Worm (Caenorhabditis elegans) whole organism, L4 larva: ENCODE results near the gene nhr-226.

Source experiments
- F26F4.8 ChIP-seq: fragments of 200-800 bp; sonication (Bioruptor generic); conservative IDR thresholded peaks from 2 replicates; pipeline ENCODE4 v1.3.6; 2022; ENCODE audit warnings: missing genetic modification characterization, missing compliant biosample characterization
- F44E2.7 ChIP-seq: fragments of 200-800 bp; sonication (Bioruptor generic); IDR thresholded peaks from 2 replicates; pipeline ENCODE4 v2.1.2; 2022; ENCODE audit warnings: missing genetic modification characterization, missing compliant biosample characterization
- F49E8.2 ChIP-seq: sonication (generic microtip); optimal IDR thresholded peaks from 2 replicates; lab custom pipeline; 2016; ENCODE audit warnings: missing compliant biosample characterization, mild to moderate bottlenecking, missing genetic modification characterization, borderline replicate concordance
- R02D3.7 ChIP-seq: fragments of 150-350 bp; sonication (generic microtip); optimal IDR thresholded peaks from 3 replicates; lab custom pipeline; 2014; ENCODE audit warnings: missing biosample characterization, missing genetic modification characterization
- ZK546.5 ChIP-seq, 2 experiments: sonication (generic microtip); optimal IDR thresholded peaks; 2 replicates each; lab custom pipeline; 2017; ENCODE audit warnings: missing biosample characterization in 2 of 2, missing genetic modification characterization in 2 of 2
- aly-2 ChIP-seq: sonication (generic microtip); optimal IDR thresholded peaks from 2 replicates; lab custom pipeline; 2018; ENCODE audit warnings: missing biosample characterization, missing genetic modification characterization
- attf-4 ChIP-seq: sonication (generic microtip); optimal IDR thresholded peaks from 3 replicates; lab custom pipeline; 2017; ENCODE audit warnings: missing biosample characterization, missing genetic modification characterization
- ceh-20 ChIP-seq: fragments of 200-800 bp; sonication (Bioruptor generic); IDR thresholded peaks from 2 replicates; pipeline ENCODE4 v1.3.6; 2022; ENCODE audit warnings: missing genetic modification reagents, missing genetic modification characterization, missing compliant biosample characterization
- ceh-44 ChIP-seq: fragments of 200-800 bp; sonication (Bioruptor generic); IDR thresholded peaks from 2 replicates; pipeline ENCODE4 v1.3.6; 2022; ENCODE audit warnings: missing genetic modification reagents, missing genetic modification characterization, missing compliant biosample characterization
- ces-1 ChIP-seq: fragments of 150-350 bp; sonication (generic microtip); optimal IDR thresholded peaks from 4 replicates; lab custom pipeline; 2014; ENCODE audit warnings: missing biosample characterization, missing genetic modification reagents, missing genetic modification characterization
- daf-12 ChIP-seq: fragments of 150-350 bp; optimal IDR thresholded peaks from 2 replicates; lab custom pipeline; 2014; ENCODE audit warnings: missing biosample characterization, missing genetic modification reagents, missing genetic modification characterization
- daf-16 ChIP-seq, 3 experiments: sonication (generic microtip); optimal IDR thresholded peaks; 2 replicates each; lab custom pipeline; 2016 to 2017; ENCODE audit warnings: missing genetic modification characterization in 3 of 3, missing genetic modification reagents in 3 of 3, mild to moderate bottlenecking in 2 of 3, missing compliant biosample characterization in 2 of 3, missing biosample characterization in 1 of 3, moderate library complexity in 1 of 3
- daf-19 ChIP-seq: fragments of 200-800 bp; sonication (Bioruptor generic); conservative IDR thresholded peaks from 2 replicates; pipeline ENCODE4 v1.3.6; 2022; ENCODE audit warnings: missing genetic modification characterization, missing compliant biosample characterization
- daf-8 ChIP-seq: fragments of 200-800 bp; sonication (Bioruptor generic); IDR thresholded peaks from 2 replicates; pipeline ENCODE4 v1.3.6; 2022; ENCODE audit warnings: missing genetic modification characterization, missing compliant biosample characterization
- dmd-6 ChIP-seq: fragments of 200-800 bp; sonication (Bioruptor generic); IDR thresholded peaks from 2 replicates; pipeline ENCODE4 v1.3.6; 2022; ENCODE audit warnings: missing genetic modification reagents, missing genetic modification characterization, missing compliant biosample characterization
- dve-1 ChIP-seq: sonication (generic microtip); optimal IDR thresholded peaks from 2 replicates; lab custom pipeline; 2017; ENCODE audit warnings: antibody characterized with exemption, mild to moderate bottlenecking, missing genetic modification characterization, missing compliant biosample characterization; ENCODE audit not compliant: insufficient read depth
- fkh-10 ChIP-seq: fragments of 150-350 bp; optimal IDR thresholded peaks from 2 replicates; lab custom pipeline; 2014; ENCODE audit warnings: missing biosample characterization, missing genetic modification reagents, missing genetic modification characterization
- gei-8 ChIP-seq: fragments of 200-800 bp; sonication (Bioruptor generic); optimal IDR thresholded peaks from 2 replicates; lab custom pipeline; 2018; ENCODE audit warnings: mild to moderate bottlenecking, missing genetic modification characterization, missing compliant biosample characterization
- hlh-11 ChIP-seq: fragments of 200-800 bp; sonication (Bioruptor generic); optimal IDR thresholded peaks from 2 replicates; lab custom pipeline; 2018; ENCODE audit warnings: mild to moderate bottlenecking, missing genetic modification characterization, missing compliant biosample characterization
- hlh-30 ChIP-seq: sonication (generic microtip); optimal IDR thresholded peaks from 2 replicates; lab custom pipeline; 2017; ENCODE audit warnings: antibody characterized with exemption, mild to moderate bottlenecking, missing genetic modification characterization, missing compliant biosample characterization; ENCODE audit not compliant: insufficient read depth
- jun-1 ChIP-seq: fragments of 150-350 bp; optimal IDR thresholded peaks from 2 replicates; lab custom pipeline; 2014; ENCODE audit warnings: missing biosample characterization, missing genetic modification reagents, missing genetic modification characterization
- lin-1 ChIP-seq: fragments of 200-800 bp; sonication (Bioruptor generic); IDR thresholded peaks from 2 replicates; pipeline ENCODE4 v1.3.6; 2022; ENCODE audit warnings: missing genetic modification reagents, missing genetic modification characterization, missing compliant biosample characterization
- lin-13 ChIP-seq: fragments of 150-350 bp; optimal IDR thresholded peaks from 2 replicates; lab custom pipeline; 2014; ENCODE audit warnings: missing biosample characterization, missing genetic modification reagents, missing genetic modification characterization
- lin-39 ChIP-seq: fragments of 150-350 bp; optimal IDR thresholded peaks from 2 replicates; lab custom pipeline; 2014; ENCODE audit warnings: missing biosample characterization, missing genetic modification reagents, missing genetic modification characterization
- lsy-2 ChIP-seq, 2 experiments: fragments of 150-350 bp in 1 of 2; sonication (generic microtip) in 1 of 2; optimal IDR thresholded peaks; 2 replicates each; lab custom pipeline; 2014 to 2017; ENCODE audit warnings: missing biosample characterization in 2 of 2, missing genetic modification characterization in 2 of 2
- madf-9 ChIP-seq: fragments of 200-800 bp; sonication (Bioruptor generic); conservative IDR thresholded peaks from 2 replicates; pipeline ENCODE4 v1.3.6; 2022; ENCODE audit warnings: missing genetic modification reagents, missing genetic modification characterization, missing compliant biosample characterization
- mdl-1 ChIP-seq, 2 experiments: fragments of 150-350 bp in 1 of 2; sonication (generic microtip) in 1 of 2; optimal IDR thresholded peaks; 2 replicates each; lab custom pipeline; 2014 to 2017; ENCODE audit warnings: missing biosample characterization in 2 of 2, missing genetic modification characterization in 2 of 2
- mdt-29 ChIP-seq: fragments of 200-800 bp; sonication (Bioruptor generic); IDR thresholded peaks from 2 replicates; pipeline ENCODE4 v1.3.6; 2022; ENCODE audit warnings: missing genetic modification reagents, missing genetic modification characterization, missing compliant biosample characterization
- mep-1 ChIP-seq: fragments of 150-350 bp; sonication (generic microtip); optimal IDR thresholded peaks from 3 replicates; lab custom pipeline; 2014; ENCODE audit warnings: missing biosample characterization, missing genetic modification characterization
- nhr-10 ChIP-seq: fragments of 150-350 bp; optimal IDR thresholded peaks from 2 replicates; lab custom pipeline; 2014; ENCODE audit warnings: missing biosample characterization, missing genetic modification characterization
- nhr-102 ChIP-seq: sonication (generic microtip); optimal IDR thresholded peaks from 2 replicates; lab custom pipeline; 2016; ENCODE audit warnings: mild to moderate bottlenecking, missing genetic modification characterization, moderate library complexity, missing compliant biosample characterization
- nhr-237 ChIP-seq: sonication (generic microtip); optimal IDR thresholded peaks from 2 replicates; lab custom pipeline; 2017; ENCODE audit warnings: missing biosample characterization, missing genetic modification characterization
- nhr-28 ChIP-seq: fragments of 150-350 bp; optimal IDR thresholded peaks from 2 replicates; lab custom pipeline; 2014; ENCODE audit warnings: missing biosample characterization, missing genetic modification characterization
- nhr-48 ChIP-seq: sonication (generic microtip); optimal IDR thresholded peaks from 2 replicates; lab custom pipeline; 2016; ENCODE audit warnings: mild to moderate bottlenecking, missing genetic modification characterization, missing compliant biosample characterization
- nhr-6 ChIP-seq: fragments of 150-350 bp; optimal IDR thresholded peaks from 2 replicates; lab custom pipeline; 2014; ENCODE audit warnings: missing biosample characterization, missing genetic modification characterization
- nhr-77 ChIP-seq: fragments of 150-350 bp; optimal IDR thresholded peaks from 2 replicates; lab custom pipeline; 2014; ENCODE audit warnings: missing biosample characterization, missing genetic modification characterization
- pha-4 ChIP-seq, 2 experiments: fragments of 150-350 bp in 1 of 2; fragments of 200-800 bp in 1 of 2; sonication (Bioruptor generic) in 1 of 2; IDR thresholded peaks in 1 of 2; optimal IDR thresholded peaks in 1 of 2; 2 replicates each; pipeline versions ENCODE4 v1.3.6 to Lab custom; 2014 to 2022; ENCODE audit warnings: missing genetic modification characterization in 2 of 2, missing genetic modification reagents in 2 of 2, missing biosample characterization in 1 of 2, missing compliant biosample characterization in 1 of 2
- php-3 ChIP-seq: fragments of 200-800 bp; sonication (Bioruptor generic); IDR thresholded peaks from 2 replicates; pipeline ENCODE4 v1.3.6; 2022; ENCODE audit warnings: missing genetic modification reagents, missing genetic modification characterization, missing compliant biosample characterization
- pqm-1 ChIP-seq: sonication (generic microtip); optimal IDR thresholded peaks from 2 replicates; lab custom pipeline; 2017; ENCODE audit warnings: missing biosample characterization, missing genetic modification characterization
- set-16 ChIP-seq: fragments of 200-800 bp; sonication (Bioruptor generic); IDR thresholded peaks from 2 replicates; pipeline ENCODE4 v1.3.6; 2022; ENCODE audit warnings: missing genetic modification reagents, missing genetic modification characterization, missing compliant biosample characterization
- tra-1 ChIP-seq: fragments of 200-800 bp; sonication (Bioruptor generic); IDR thresholded peaks from 2 replicates; pipeline ENCODE4 v1.3.6; 2022; ENCODE audit warnings: missing genetic modification reagents, missing genetic modification characterization, missing compliant biosample characterization
- unc-62 ChIP-seq, 3 experiments: fragments of 150-350 bp in 1 of 3; sonication (generic microtip); optimal IDR thresholded peaks in 2 of 3; peaks in 1 of 3; 1 replicate in 1 of 3; 2 replicates in 2 of 3; lab custom pipeline; 2014 to 2017; ENCODE audit warnings: missing biosample characterization in 3 of 3, missing genetic modification characterization in 3 of 3, missing genetic modification reagents in 3 of 3, missing genotype in 1 of 3
- zag-1 ChIP-seq: fragments of 150-350 bp; optimal IDR thresholded peaks from 2 replicates; lab custom pipeline; 2014; ENCODE audit warnings: missing biosample characterization, missing genetic modification characterization
- zfp-2 ChIP-seq: sonication (generic microtip); optimal IDR thresholded peaks from 2 replicates; lab custom pipeline; 2016; ENCODE audit warnings: mild to moderate bottlenecking, missing genetic modification characterization, missing compliant biosample characterization
- zip-11 ChIP-seq: fragments of 200-800 bp; sonication (Bioruptor generic); IDR thresholded peaks from 2 replicates; pipeline ENCODE4 v1.3.6; 2022; ENCODE audit warnings: missing genetic modification characterization, missing compliant biosample characterization

Gene nhr-226

ce11 chrV:2324260-2324659 is 29.6 kb downstream of the nhr-226 start:
- TF ChIP-seq F44E2.7 (GFP tag; lab: Robert Waterston, UW) = no peak
- no peak for TF ChIP-seq daf-16 (GFP tag; optimal IDR thresholded peaks at IDR 0.05; lab: Kevin White, UChicago)
- peak; percentile 93 for TF ChIP-seq daf-16 (tag; optimal IDR thresholded peaks at IDR 0.05; lab: Kevin White, UChicago)
- TF ChIP-seq daf-19 (GFP tag; lab: Robert Waterston, UW) = no peak
- no peak for TF ChIP-seq ZK546.5 (tag; optimal IDR thresholded peaks at IDR 0.05; lab: Kevin White, UChicago)
- TF ChIP-seq zfp-2 (tag; lab: Kevin White, UChicago) = no peak
- TF ChIP-seq nhr-28 = peak; percentile 85
- TF ChIP-seq php-3 (GFP tag; lab: Robert Waterston, UW) = peak; percentile 87
- no peak for TF ChIP-seq nhr-48
- TF ChIP-seq hlh-30 = no peak
- TF ChIP-seq dmd-6 (GFP tag; lab: Robert Waterston, UW) = peak; percentile 92
- no peak for TF ChIP-seq F49E8.2
- TF ChIP-seq nhr-10 (tag; lab: Kevin White, UChicago) = peak; percentile 21
- peak; percentile 74 for TF ChIP-seq hlh-11 (tag; lab: Kevin White, UChicago)
- TF ChIP-seq daf-8 (GFP tag; lab: Robert Waterston, UW) = no peak
- TF ChIP-seq dve-1 = peak; percentile 88
- peak; percentile 90 for TF ChIP-seq pqm-1
- TF ChIP-seq aly-2 (tag; lab: Kevin White, UChicago) = no peak
- TF ChIP-seq lin-1 = peak; percentile 69; the same call in 1 of the 2 replicates
- TF ChIP-seq daf-12 (tag; lab: Kevin White, UChicago) = no peak
- TF ChIP-seq mep-1 (tag; lab: Kevin White, UChicago) = no peak
- peak; percentile 91 for TF ChIP-seq nhr-77 (tag; lab: Kevin White, UChicago)
- no peak for TF ChIP-seq ceh-20 (GFP tag; lab: Robert Waterston, UW)
- peak; percentile 38; the same call in 1 of the 2 replicates for TF ChIP-seq tra-1 (GFP tag; lab: Robert Waterston, UW)
- TF ChIP-seq zip-11 = no peak
- TF ChIP-seq set-16 (GFP tag; lab: Robert Waterston, UW) = no peak
- no peak for TF ChIP-seq jun-1 (tag; lab: Kevin White, UChicago)
- no peak for TF ChIP-seq nhr-237 (tag; lab: Kevin White, UChicago)
- peak in 1 of 2 experiments; percentile 84 for TF ChIP-seq unc-62 (GFP tag; optimal IDR thresholded peaks at IDR 0.05 in 1 of 2; lab: Kevin White, UChicago)
- no peak for TF ChIP-seq unc-62 (tag; optimal IDR thresholded peaks at IDR 0.05; lab: Kevin White, UChicago)
- TF ChIP-seq nhr-102 = peak; percentile 57

DNA sequence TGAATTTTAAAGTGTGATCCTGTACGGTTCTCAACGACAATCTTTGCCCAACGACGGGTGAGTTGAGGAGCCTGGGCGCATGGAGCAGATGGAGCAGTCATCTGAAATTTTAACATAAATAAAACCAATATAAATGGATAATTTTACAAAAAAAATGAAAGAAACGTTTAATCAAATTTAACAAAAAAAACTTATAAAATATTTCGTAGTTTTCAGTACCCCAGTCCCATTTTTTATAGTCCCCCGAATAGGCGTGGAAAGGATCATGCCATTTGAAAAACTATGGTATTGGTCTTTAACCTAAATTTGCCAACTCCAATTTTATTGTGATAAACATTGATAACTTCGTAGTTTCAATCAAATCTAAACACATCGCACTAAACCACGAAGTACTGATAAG is 30.4 kb downstream of the nhr-226 start, which contains the start of gene pud-3:
TSS of gene pud-3 (minus strand) at position 101 of the 400 bp plus-strand sequence.
- no peak for TF ChIP-seq daf-16 (GFP tag; optimal IDR thresholded peaks at IDR 0.05; lab: Kevin White, UChicago)
- peak; percentile 61 for TF ChIP-seq daf-16 (tag; optimal IDR thresholded peaks at IDR 0.05; lab: Kevin White, UChicago)
- TF ChIP-seq nhr-28 = no peak
- peak; percentile 10 for TF ChIP-seq dve-1

DNA sequence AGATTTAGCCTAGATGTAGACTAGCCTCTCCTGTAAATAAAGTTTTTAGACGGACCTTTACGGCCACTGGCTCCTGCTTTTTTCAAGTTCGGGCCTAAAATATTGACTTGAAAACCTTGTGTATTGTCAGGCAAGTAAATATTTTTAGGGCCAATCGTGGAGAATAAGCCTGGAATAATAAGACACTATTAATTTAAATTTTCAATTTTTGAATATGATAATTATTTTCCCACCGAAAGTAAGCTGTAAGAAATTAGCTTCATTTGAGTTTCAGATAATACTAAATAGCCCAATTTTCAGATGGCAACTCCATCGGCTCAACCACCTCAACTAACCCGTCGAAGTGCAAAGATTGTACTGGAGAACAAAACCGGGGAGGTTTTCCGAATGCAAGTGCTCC is 31.7 kb downstream of the nhr-226 start, which contains the start of gene pud-4:
TSS of gene pud-4 (plus strand) at position 301 of the 400 bp plus-strand sequence.
- TF ChIP-seq gei-8 (GFP tag; lab: Kevin White, UChicago) = no peak
- TF ChIP-seq daf-12 (tag; lab: Kevin White, UChicago) = no peak

- TF ChIP-seq R02D3.7 (tag; lab: Kevin White, UChicago) (no peak), fkh-10 (no peak), hlh-11 (tag; lab: Kevin White, UChicago) (peak; percentile 66), mdl-1 (tag; optimal IDR thresholded peaks at IDR 0.05; lab: Kevin White, UChicago) (no peak), nhr-77 (tag; lab: Kevin White, UChicago) (peak; percentile 88), attf-4 (no peak), lin-1 (no peak), zag-1 (tag; lab: Kevin White, UChicago) (no peak), jun-1 (tag; lab: Kevin White, UChicago) (no peak), ceh-44 (no peak), madf-9 (GFP tag; lab: Robert Waterston, UW) (no peak), F26F4.8 (GFP tag; lab: Robert Waterston, UW) (no peak), zip-11 (no peak), pha-4 (GFP tag; IDR thresholded peaks at IDR 0.05; lab: Robert Waterston, UW) (no peak), pha-4 (tag; optimal IDR thresholded peaks at IDR 0.05; lab: Kevin White, UChicago) (no peak), ces-1 (GFP tag; lab: Kevin White, UChicago) (no peak), lsy-2 (tag; optimal IDR thresholded peaks at IDR 0.05; lab: Kevin White, UChicago) (peak in 1 of 2 experiments; percentile 51), lin-39 (tag; lab: Kevin White, UChicago) (no peak), mdt-29 (GFP tag; lab: Robert Waterston, UW) (no peak), nhr-48 (no peak), nhr-6 (tag; lab: Kevin White, UChicago) (no peak), lin-13 (GFP tag; lab: Kevin White, UChicago) (no peak)
Measured at ce11 chrV:2327124-2327523, 32.4 kb downstream of the nhr-226 start.
